Worm (Caenorhabditis elegans) whole organism, mixed stage, embryonic: ENCODE measurements around the gene ddb-1.

Experiments used
- M03D4.4 ChIP-seq: sonication (generic microtip); optimal IDR thresholded peaks from 2 replicates; lab custom pipeline; 2017; ENCODE audit warnings: mild to moderate bottlenecking, missing genetic modification characterization, missing compliant biosample characterization
- bed-3 ChIP-seq: fragments of 200-800 bp; sonication (Bioruptor generic); optimal IDR thresholded peaks from 3 replicates; lab custom pipeline; 2018; ENCODE audit warnings: mild to moderate bottlenecking, missing genetic modification characterization, moderate library complexity, missing compliant biosample characterization
- ceh-39 ChIP-seq: fragments of 150-350 bp; optimal IDR thresholded peaks from 2 replicates; lab custom pipeline; 2014; ENCODE audit warnings: missing biosample characterization, missing genetic modification characterization
- cnd-1 ChIP-seq: fragments of 200-800 bp; sonication (Bioruptor generic); optimal IDR thresholded peaks from 2 replicates; lab custom pipeline; 2018; ENCODE audit warnings: mild to moderate bottlenecking, missing genetic modification characterization, missing compliant biosample characterization
- ham-2 ChIP-seq: fragments of 200-800 bp; sonication (Bioruptor generic); optimal IDR thresholded peaks from 2 replicates; lab custom pipeline; 2018; ENCODE audit warnings: mild to moderate bottlenecking, missing genetic modification characterization, missing compliant biosample characterization
- lsy-2 ChIP-seq: fragments of 150-350 bp; optimal IDR thresholded peaks from 2 replicates; lab custom pipeline; 2014; ENCODE audit warnings: missing biosample characterization, missing genetic modification characterization
- mls-2 ChIP-seq: sonication (generic microtip); optimal IDR thresholded peaks from 2 replicates; lab custom pipeline; 2016; ENCODE audit warnings: mild to moderate bottlenecking, missing genetic modification characterization, moderate library complexity, missing compliant biosample characterization
- nhr-12 ChIP-seq: fragments of 150-350 bp; optimal IDR thresholded peaks from 2 replicates; lab custom pipeline; 2014; ENCODE audit warnings: missing biosample characterization, missing genetic modification characterization
- pha-4 ChIP-seq: fragments of 150-350 bp; optimal IDR thresholded peaks from 2 replicates; lab custom pipeline; 2018; ENCODE audit warnings: missing biosample characterization, missing genetic modification reagents, missing genetic modification characterization
- unc-62 ChIP-seq: fragments of 150-350 bp; optimal IDR thresholded peaks from 2 replicates; lab custom pipeline; 2014; ENCODE audit warnings: missing biosample characterization, missing genetic modification reagents, missing genetic modification characterization
- zip-8 ChIP-seq: fragments of 150-350 bp; optimal IDR thresholded peaks from 2 replicates; lab custom pipeline; 2014; ENCODE audit warnings: missing biosample characterization, missing genetic modification characterization
- ztf-11 ChIP-seq: fragments of 150-350 bp; optimal IDR thresholded peaks from 2 replicates; lab custom pipeline; 2014; ENCODE audit warnings: missing biosample characterization, missing genetic modification characterization

The ddb-1 gene

ce11 chrIV:12078112-12078812, 42.7 kb downstream of the ddb-1 start, which contains the start of gene tmed-1:
Gene tmed-1, minus strand, starts transcription at chrIV:12078162.
- TF ChIP-seq ham-2 (GFP tag; lab: Kevin White, UChicago) = no peak
- TF ChIP-seq bed-3 = no peak
- no peak for TF ChIP-seq unc-62
- TF ChIP-seq ceh-39 (tag; lab: Kevin White, UChicago) = no peak
- TF ChIP-seq, all 35 proteins: peak for 0

ce11 chrIV:12075497-12075896, 45.5 kb downstream of the ddb-1 start, which contains the start of gene K08E4.7:
Gene K08E4.7, plus strand, starts transcription at chrIV:12075797.
- TF ChIP-seq ztf-11 (tag; lab: Kevin White, UChicago) (no peak), pha-4 (tag; lab: Kevin White, UChicago) (no peak), lsy-2 (tag; lab: Kevin White, UChicago) (no peak), cnd-1 (tag; lab: Kevin White, UChicago) (no peak), zip-8 (no peak)

ce11 chrIV:12068590-12068989, 52.4 kb downstream of the ddb-1 start, which contains the start of gene bath-37:
Gene bath-37, plus strand, starts transcription at chrIV:12068890.
- no peak for TF ChIP-seq nhr-12 (tag; lab: Kevin White, UChicago)
- no peak for TF ChIP-seq M03D4.4 (tag; lab: Kevin White, UChicago)
- TF ChIP-seq mls-2 (tag; lab: Kevin White, UChicago) = no peak
- no peak for TF ChIP-seq bed-3
